Worm (Caenorhabditis elegans) whole organism, L4/young adult: ENCODE measurements around the gene F22F4.9.

ENCODE experiments used
- W03F9.2 ChIP-seq: fragments of 150-350 bp; optimal IDR thresholded peaks from 2 replicates; lab custom pipeline; 2014; ENCODE audit warnings: missing biosample characterization, missing genetic modification characterization
- dao-5 ChIP-seq: sonication (generic microtip); optimal IDR thresholded peaks from 2 replicates; lab custom pipeline; 2016; ENCODE audit warnings: missing genotype, missing genetic modification characterization, moderate library complexity, missing compliant biosample characterization
- him-1 ChIP-seq: sonication (generic microtip); optimal IDR thresholded peaks from 2 replicates; lab custom pipeline; 2016; ENCODE audit warnings: missing genotype, missing genetic modification reagents, missing genetic modification characterization, missing compliant biosample characterization

- TF ChIP-seq him-1 (tag; lab: Kevin White, UChicago) = no peak
- no peak for TF ChIP-seq dao-5 (tag; lab: Kevin White, UChicago)
- TF ChIP-seq W03F9.2 = no peak
Measured at ce11 chrX:5958815-5959214, 40.5 kb downstream of the F22F4.9 start, which contains the start of gene R07E4.1.
